Worm (Caenorhabditis elegans) whole organism, L4 larva: ENCODE data around the gene srw-57.

Experiments
- F49E8.2 ChIP-seq: sonication (generic microtip); optimal IDR thresholded peaks from 2 replicates; lab custom pipeline; 2016; ENCODE audit warnings: missing compliant biosample characterization, mild to moderate bottlenecking, missing genetic modification characterization, borderline replicate concordance
- nhr-102 ChIP-seq: sonication (generic microtip); optimal IDR thresholded peaks from 2 replicates; lab custom pipeline; 2016; ENCODE audit warnings: mild to moderate bottlenecking, missing genetic modification characterization, moderate library complexity, missing compliant biosample characterization
- nhr-28 ChIP-seq: fragments of 150-350 bp; optimal IDR thresholded peaks from 2 replicates; lab custom pipeline; 2014; ENCODE audit warnings: missing biosample characterization, missing genetic modification characterization
- nhr-41 ChIP-seq: fragments of 200-800 bp; sonication (Bioruptor generic); IDR thresholded peaks from 2 replicates; pipeline ENCODE4 v1.3.6; 2022; ENCODE audit warnings: missing genetic modification reagents, missing genetic modification characterization, missing compliant biosample characterization
- sdz-12 ChIP-seq: fragments of 200-800 bp; sonication (Bioruptor generic); optimal IDR thresholded peaks from 2 replicates; lab custom pipeline; 2018; ENCODE audit warnings: mild to moderate bottlenecking, missing genetic modification characterization, missing compliant biosample characterization

- TF ChIP-seq nhr-28 (tag; lab: Kevin White, UChicago) (no peak), nhr-41 (no peak), sdz-12 (GFP tag; lab: Kevin White, UChicago) (no peak), F49E8.2 (tag; lab: Kevin White, UChicago) (no peak), nhr-102 (tag; lab: Kevin White, UChicago) (no peak)
Observed at ce11 chrV:15914774-15915173, 40.1 kb downstream of the srw-57 start.
